Fruit fly (Drosophila melanogaster) whole organism, prepupa: ENCODE measurements around the gene CG34303.

ENCODE experiments used
- Blimp-1 ChIP-seq: fragments of 200-800 bp; sonication (Bioruptor generic); optimal IDR thresholded peaks from 3 replicates; lab custom pipeline; 2017; ENCODE audit warnings: missing biosample characterization, missing genetic modification characterization, mild to moderate bottlenecking, moderate library complexity, missing genetic modification reagents
- CG10631 ChIP-seq: fragments of 200-800 bp; sonication (Bioruptor generic); optimal IDR thresholded peaks from 2 replicates; lab custom pipeline; 2016; ENCODE audit warnings: missing biosample characterization, missing genetic modification characterization
- CG10669 ChIP-seq: fragments of 200-800 bp; sonication (Bioruptor generic); optimal IDR thresholded peaks from 3 replicates; lab custom pipeline; 2018; ENCODE audit warnings: missing biosample characterization, mild to moderate bottlenecking, missing genetic modification characterization, moderate library complexity
- CG11294 ChIP-seq: fragments of 200-800 bp; sonication (Bioruptor generic); IDR thresholded peaks from 2 replicates; pipeline ENCODE4 v1.3.6; 2022; ENCODE audit warnings: missing biosample characterization, missing genetic modification characterization
- CG11762 ChIP-seq: fragments of 200-800 bp; sonication (Bioruptor generic); optimal IDR thresholded peaks from 3 replicates; lab custom pipeline; 2016; ENCODE audit warnings: missing biosample characterization, missing genetic modification characterization; ENCODE audit not compliant: insufficient read depth
- CG11902 ChIP-seq: fragments of 200-800 bp; sonication (Bioruptor generic); optimal IDR thresholded peaks from 3 replicates; lab custom pipeline; 2016; ENCODE audit warnings: missing biosample characterization, missing genetic modification characterization
- CG15336 ChIP-seq: fragments of 200-800 bp; sonication (Bioruptor generic); IDR thresholded peaks from 2 replicates; pipeline ENCODE4 v1.3.6; 2022; ENCODE audit warnings: missing biosample characterization, missing genetic modification characterization
- CG1621 ChIP-seq: fragments of 200-800 bp; sonication (Bioruptor generic); optimal IDR thresholded peaks from 3 replicates; lab custom pipeline; 2018; ENCODE audit warnings: missing biosample characterization, mild to moderate bottlenecking, missing genetic modification characterization
- CG16779 ChIP-seq: fragments of 200-800 bp; sonication (Bioruptor generic); optimal IDR thresholded peaks from 3 replicates; lab custom pipeline; 2017; ENCODE audit warnings: missing biosample characterization, mild to moderate bottlenecking, missing genetic modification characterization
- CG3032 ChIP-seq: fragments of 200-800 bp; optimal IDR thresholded peaks from 2 replicates; lab custom pipeline; 2019; ENCODE audit warnings: missing biosample characterization, mild to moderate bottlenecking, missing genetic modification characterization, moderate library complexity
- CG31627 ChIP-seq: fragments of 200-800 bp; sonication (Bioruptor generic); optimal IDR thresholded peaks from 3 replicates; lab custom pipeline; 2016; ENCODE audit warnings: missing biosample characterization, missing genetic modification characterization
- CG32006 ChIP-seq: fragments of 200-800 bp; sonication (Bioruptor generic); optimal IDR thresholded peaks from 3 replicates; lab custom pipeline; 2017; ENCODE audit warnings: missing biosample characterization, mild to moderate bottlenecking, missing genetic modification characterization
- CG34406 ChIP-seq: fragments of 200-800 bp; sonication (Bioruptor generic); optimal IDR thresholded peaks from 3 replicates; lab custom pipeline; 2016; ENCODE audit warnings: missing biosample characterization, missing genetic modification characterization
- CG6163 ChIP-seq: fragments of 200-800 bp; sonication (Bioruptor generic); IDR thresholded peaks from 3 replicates; pipeline ENCODE4 v1.3.6; 2022; ENCODE audit warnings: missing biosample characterization, missing genetic modification characterization
- CG6276 ChIP-seq: fragments of 200-800 bp; sonication (Bioruptor generic); optimal IDR thresholded peaks from 2 replicates; lab custom pipeline; 2017; ENCODE audit warnings: missing biosample characterization, mild to moderate bottlenecking, missing genetic modification characterization
- CG6792 ChIP-seq: fragments of 200-800 bp; sonication (Bioruptor generic); optimal IDR thresholded peaks from 3 replicates; lab custom pipeline; 2016; ENCODE audit warnings: missing biosample characterization, missing genetic modification characterization
- CG6808 ChIP-seq: fragments of 200-800 bp; sonication (Bioruptor generic); optimal IDR thresholded peaks from 3 replicates; lab custom pipeline; 2017; ENCODE audit warnings: missing biosample characterization, missing genetic modification characterization, mild to moderate bottlenecking, moderate library complexity, missing genetic modification reagents
- CG6854 ChIP-seq: fragments of 200-800 bp; sonication (Bioruptor generic); optimal IDR thresholded peaks from 2 replicates; lab custom pipeline; 2017; ENCODE audit warnings: missing biosample characterization, mild to moderate bottlenecking, missing genetic modification characterization
- CG7368 ChIP-seq: fragments of 200-800 bp; sonication (Bioruptor generic); optimal IDR thresholded peaks from 3 replicates; lab custom pipeline; 2016; ENCODE audit warnings: missing biosample characterization, missing genetic modification characterization
- CG8119 ChIP-seq: fragments of 200-800 bp; sonication (Bioruptor generic); IDR thresholded peaks from 3 replicates; pipeline ENCODE4 v1.3.6; 2022; ENCODE audit warnings: missing biosample characterization, missing genetic modification characterization
- CG8632 ChIP-seq: fragments of 200-800 bp; sonication (Bioruptor generic); optimal IDR thresholded peaks from 3 replicates; lab custom pipeline; 2016; ENCODE audit warnings: missing biosample characterization, missing genetic modification characterization
- CG9139 ChIP-seq: fragments of 200-800 bp; sonication (Bioruptor generic); optimal IDR thresholded peaks from 3 replicates; lab custom pipeline; 2017; ENCODE audit warnings: missing biosample characterization, mild to moderate bottlenecking, missing genetic modification characterization
- Eip75B ChIP-seq: fragments of 200-800 bp; sonication (Bioruptor generic); optimal IDR thresholded peaks from 3 replicates; lab custom pipeline; 2016; ENCODE audit warnings: missing biosample characterization, missing genetic modification characterization
- Eip93F ChIP-seq: fragments of 200-800 bp; sonication (Bioruptor generic); optimal IDR thresholded peaks from 2 replicates; lab custom pipeline; 2016; ENCODE audit warnings: missing biosample characterization, mild to moderate bottlenecking, missing genetic modification characterization
- Ets21C ChIP-seq: fragments of 200-800 bp; sonication (Bioruptor generic); optimal IDR thresholded peaks from 3 replicates; lab custom pipeline; 2016; ENCODE audit warnings: missing biosample characterization, missing genetic modification characterization
- Ets96B ChIP-seq: fragments of 200-800 bp; optimal IDR thresholded peaks from 2 replicates; lab custom pipeline; 2019; ENCODE audit warnings: missing biosample characterization, mild to moderate bottlenecking, missing genetic modification characterization, moderate library complexity
- Gug ChIP-seq: fragments of 200-800 bp; sonication (Bioruptor generic); IDR thresholded peaks from 2 replicates; pipeline ENCODE4 v1.3.6; 2022; ENCODE audit warnings: missing biosample characterization, missing genetic modification characterization
- Hr38 ChIP-seq: sonication (Bioruptor generic); optimal IDR thresholded peaks from 2 replicates; lab custom pipeline; 2016; ENCODE audit warnings: missing biosample characterization, missing genetic modification characterization
- Hr39 ChIP-seq: fragments of 200-800 bp; sonication (Bioruptor generic); optimal IDR thresholded peaks from 2 replicates; lab custom pipeline; 2016; ENCODE audit warnings: missing biosample characterization, missing genetic modification characterization
- Hr4 ChIP-seq: fragments of 200-800 bp; sonication (Bioruptor generic); optimal IDR thresholded peaks from 3 replicates; lab custom pipeline; 2016; ENCODE audit warnings: missing biosample characterization, missing genetic modification characterization
- Lpt ChIP-seq: fragments of 200-800 bp; sonication (Bioruptor generic); optimal IDR thresholded peaks from 3 replicates; lab custom pipeline; 2016; ENCODE audit warnings: missing biosample characterization, missing genetic modification characterization
- Met ChIP-seq: fragments of 200-800 bp; sonication (Bioruptor generic); optimal IDR thresholded peaks from 3 replicates; lab custom pipeline; 2016; ENCODE audit warnings: missing biosample characterization, missing genetic modification characterization
- Smox ChIP-seq: fragments of 200-800 bp; sonication (Bioruptor generic); optimal IDR thresholded peaks from 3 replicates; lab custom pipeline; 2016; ENCODE audit warnings: missing biosample characterization, missing genetic modification characterization
- Sox102F ChIP-seq: fragments of 200-800 bp; sonication (Bioruptor generic); optimal IDR thresholded peaks from 2 replicates; lab custom pipeline; 2016; ENCODE audit warnings: missing biosample characterization, mild to moderate bottlenecking, missing genetic modification characterization
- Sox14 ChIP-seq: fragments of 200-800 bp; sonication (Bioruptor generic); optimal IDR thresholded peaks from 3 replicates; lab custom pipeline; 2016; ENCODE audit warnings: missing biosample characterization, missing genetic modification characterization
- Sox15 ChIP-seq: fragments of 200-800 bp; sonication (Bioruptor generic); optimal IDR thresholded peaks from 3 replicates; lab custom pipeline; 2016; ENCODE audit warnings: missing biosample characterization, missing genetic modification characterization
- acj6 ChIP-seq: fragments of 200-800 bp; sonication (Bioruptor generic); optimal IDR thresholded peaks from 3 replicates; lab custom pipeline; 2016; ENCODE audit warnings: missing biosample characterization, missing genetic modification characterization
- cyc ChIP-seq: fragments of 200-800 bp; sonication (Bioruptor generic); optimal IDR thresholded peaks from 3 replicates; lab custom pipeline; 2016; ENCODE audit warnings: missing biosample characterization, missing genetic modification characterization
- dac ChIP-seq: fragments of 200-800 bp; sonication (Bioruptor generic); optimal IDR thresholded peaks from 2 replicates; lab custom pipeline; 2017; ENCODE audit warnings: missing biosample characterization, mild to moderate bottlenecking, missing genetic modification characterization
- dsx ChIP-seq: fragments of 200-800 bp; optimal IDR thresholded peaks from 3 replicates; lab custom pipeline; 2019; ENCODE audit warnings: missing biosample characterization, mild to moderate bottlenecking, missing genetic modification characterization, moderate library complexity; ENCODE audit not compliant: poor library complexity, severe bottlenecking
- eg ChIP-seq: fragments of 200-800 bp; sonication (Bioruptor generic); IDR thresholded peaks from 3 replicates; pipeline ENCODE4 v1.3.6; 2022; ENCODE audit warnings: missing biosample characterization, missing genetic modification characterization
- esn ChIP-seq: fragments of 200-800 bp; sonication (Bioruptor generic); optimal IDR thresholded peaks from 2 replicates; lab custom pipeline; 2016; ENCODE audit warnings: missing biosample characterization, mild to moderate bottlenecking, missing genetic modification characterization, moderate library complexity
- fd59A ChIP-seq: fragments of 200-800 bp; sonication (Bioruptor generic); optimal IDR thresholded peaks from 2 replicates; lab custom pipeline; 2017; ENCODE audit warnings: missing biosample characterization, mild to moderate bottlenecking, missing genetic modification characterization, missing genetic modification reagents
- fkh ChIP-seq: fragments of 200-800 bp; sonication (Bioruptor generic); optimal IDR thresholded peaks from 3 replicates; lab custom pipeline; 2017; ENCODE audit warnings: missing biosample characterization, mild to moderate bottlenecking, missing genetic modification characterization, moderate library complexity
- lz ChIP-seq: fragments of 200-800 bp; sonication (Bioruptor generic); optimal IDR thresholded peaks from 3 replicates; lab custom pipeline; 2016; ENCODE audit warnings: missing biosample characterization, missing genetic modification characterization
- net ChIP-seq: fragments of 200-800 bp; sonication (Bioruptor generic); optimal IDR thresholded peaks from 3 replicates; lab custom pipeline; 2016; ENCODE audit warnings: missing biosample characterization, missing genetic modification characterization
- pdm3 ChIP-seq: fragments of 200-800 bp; sonication (Bioruptor generic); optimal IDR thresholded peaks from 3 replicates; lab custom pipeline; 2016; ENCODE audit warnings: missing biosample characterization, missing genetic modification characterization
- spab ChIP-seq: fragments of 200-800 bp; sonication (Bioruptor generic); optimal IDR thresholded peaks from 2 replicates; lab custom pipeline; 2017; ENCODE audit warnings: missing biosample characterization, mild to moderate bottlenecking, missing genetic modification characterization, missing genetic modification reagents
- ss ChIP-seq, 2 experiments: fragments of 200-800 bp; sonication (Bioruptor generic); optimal IDR thresholded peaks; 2 replicates in 1 of 2; 3 replicates in 1 of 2; lab custom pipeline; 2017 to 2018; ENCODE audit warnings: mild to moderate bottlenecking in 2 of 2, missing biosample characterization in 2 of 2, missing genetic modification characterization in 2 of 2, moderate library complexity in 1 of 2
- svp ChIP-seq: fragments of 200-800 bp; sonication (Bioruptor generic); peaks from one replicate; lab custom pipeline; 2016; ENCODE audit warnings: missing biosample characterization, missing genetic modification characterization
- topi ChIP-seq: fragments of 200-800 bp; sonication (Bioruptor generic); optimal IDR thresholded peaks from 3 replicates; lab custom pipeline; 2016; ENCODE audit warnings: missing biosample characterization, missing genetic modification characterization
- vri ChIP-seq: fragments of 200-800 bp; sonication (Bioruptor generic); optimal IDR thresholded peaks from 3 replicates; lab custom pipeline; 2016; ENCODE audit warnings: missing biosample characterization, mild to moderate bottlenecking, missing genetic modification characterization

The CG34303 gene

DNA sequence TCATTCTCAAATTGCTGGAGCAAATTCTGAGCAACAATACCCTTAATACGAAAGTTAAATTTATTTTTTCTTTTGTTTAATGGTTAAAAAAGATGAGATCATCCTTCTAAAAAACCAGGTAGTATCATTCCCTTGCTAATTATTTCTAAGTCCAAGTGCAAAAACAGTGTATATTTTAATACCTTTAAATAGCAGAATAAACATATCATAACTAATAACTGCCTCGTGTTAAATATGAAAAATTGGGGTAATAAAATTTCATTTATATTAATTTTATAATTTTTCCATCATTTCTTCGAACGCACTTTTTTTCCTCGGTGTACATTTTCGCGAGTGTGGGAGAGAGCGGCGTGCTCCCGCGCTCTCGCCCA, 39.9 kb downstream of the CG34303 start:
- TF ChIP-seq Met (GFP tag; lab: Kevin White, UChicago) (peak; percentile 49), Eip93F (GFP tag; lab: Kevin White, UChicago) (no peak), vri (no peak), Eip75B (GFP tag; lab: Kevin White, UChicago) (no peak), dac (no peak), CG34406 (GFP tag; lab: Kevin White, UChicago) (peak; percentile 38), CG8632 (GFP tag; lab: Kevin White, UChicago) (peak; percentile 41), topi (GFP tag; lab: Kevin White, UChicago) (peak; percentile 34), esn (GFP tag; lab: Kevin White, UChicago) (peak; percentile 61), CG1621 (no peak), fkh (GFP tag; lab: Kevin White, UChicago) (no peak), CG11294 (no peak), Hr39 (GFP tag; lab: Kevin White, UChicago) (peak; percentile 6), Blimp-1 (GFP tag; lab: Kevin White, UChicago) (no peak), CG10631 (peak; percentile 39), CG16779 (tag; lab: Kevin White, UChicago) (no peak), CG6854 (no peak), spab (GFP tag; lab: Kevin White, UChicago) (no peak), ss (GFP tag; optimal IDR thresholded peaks at IDR 0.05; lab: Kevin White, UChicago) (no peak), Hr4 (GFP tag; lab: Kevin White, UChicago) (peak; percentile 61), svp (no peak), Ets21C (no peak), Smox (GFP tag; lab: Kevin White, UChicago) (peak; percentile 52), CG15336 (GFP tag; lab: Robert Waterston, UW) (peak; percentile 61), Lpt (GFP tag; lab: Kevin White, UChicago) (no peak), dsx (GFP tag; lab: Kevin White, UChicago) (no peak), CG9139 (GFP tag; lab: Kevin White, UChicago) (no peak), CG8119 (GFP tag; lab: Robert Waterston, UW) (peak; percentile 48; the same call in 1 of the 3 replicates), cyc (GFP tag; lab: Kevin White, UChicago) (peak; percentile 22), Sox14 (GFP tag; lab: Kevin White, UChicago) (no peak), lz (GFP tag; lab: Kevin White, UChicago) (no peak), CG3032 (tag; lab: Kevin White, UChicago) (peak; percentile 7), Sox15 (peak; percentile 20), acj6 (GFP tag; lab: Kevin White, UChicago) (peak; percentile 27), CG6163 (GFP tag; lab: Robert Waterston, UW) (peak; percentile 34; the same call in 1 of the 3 replicates), CG11902 (GFP tag; lab: Kevin White, UChicago) (no peak), CG6792 (peak; percentile 38), Sox102F (GFP tag; lab: Kevin White, UChicago) (peak; percentile 17), CG11762 (GFP tag; lab: Kevin White, UChicago) (no peak), eg (GFP tag; lab: Robert Waterston, UW) (peak; percentile 70), CG6276 (GFP tag; lab: Kevin White, UChicago) (peak; percentile 38), CG10669 (GFP tag; lab: Kevin White, UChicago) (peak; percentile 14), fd59A (no peak), CG31627 (GFP tag; lab: Kevin White, UChicago) (peak; percentile 5), CG32006 (GFP tag; lab: Kevin White, UChicago) (peak; percentile 75), CG6808 (GFP tag; lab: Kevin White, UChicago) (no peak), net (peak; percentile 3), pdm3 (peak; percentile 2), Hr38 (no peak), Gug (GFP tag; lab: Robert Waterston, UW) (0 out of 2 replicates have a peak, but pooled peaks have one; percentile 30), CG7368 (no peak), Ets96B (no peak)
